Fruit fly (Drosophila melanogaster): ENCODE data around the gene CG43116.

dm6 chr3R:25968915-25969314 lies 27.9 kb downstream of the CG43116 start:
- TF ChIP-seq psq (optimal IDR thresholded peaks at IDR 0.05) (no peak), Myc (optimal IDR thresholded peaks at IDR 0.05) (no peak), Sin3A (optimal IDR thresholded peaks at IDR 0.05) (no peak)

Measured in Kc167 (cell line).